Worm (Caenorhabditis elegans): Measurements from ENCODE around the gene Y44A6D.5.

The Y44A6D.5 gene

DNA sequence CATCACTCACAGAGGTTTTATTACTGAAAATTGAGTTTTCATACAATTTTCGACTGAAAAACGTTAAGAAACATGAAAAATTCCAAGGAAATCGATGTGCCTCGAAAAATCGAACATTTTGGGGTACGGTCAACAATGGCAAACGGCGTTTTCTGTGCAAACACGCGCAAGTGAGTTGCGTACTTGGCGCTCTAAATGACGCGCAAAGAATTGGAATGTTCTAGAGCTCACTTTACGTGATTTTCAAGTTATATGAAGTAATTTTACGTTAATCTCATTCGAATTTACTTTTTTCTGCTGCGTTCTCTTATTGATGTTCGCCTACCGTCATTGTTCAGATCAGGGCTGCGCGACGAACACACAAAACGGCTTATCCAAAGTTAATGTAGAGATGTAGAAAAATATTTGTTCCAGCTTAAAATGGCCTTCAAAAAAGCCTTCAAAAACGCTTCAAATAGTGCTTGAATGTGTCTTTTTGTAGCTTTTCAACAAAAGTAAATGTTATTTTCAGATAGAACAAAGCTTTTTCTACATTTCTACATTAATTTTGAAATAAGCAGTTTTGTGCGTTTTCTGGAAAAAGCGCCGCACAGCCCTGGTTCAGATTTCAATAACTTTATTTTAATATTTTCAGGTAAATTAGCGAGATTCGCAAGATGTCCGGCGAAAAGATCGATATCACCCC lies 42.9 kb upstream of the Y44A6D.5 start, which contains the start of the genes F31D4.2 and fkb-6:
TSS of gene F31D4.2 (minus strand) at position 23 of the 685 bp plus-strand sequence.
TSS of gene fkb-6 (plus strand) at position 635 of the 685 bp plus-strand sequence.
- no peak for TF ChIP-seq lin-39 (tag; optimal IDR thresholded peaks at IDR 0.05)
- TF ChIP-seq snpc-4 (tag; optimal IDR thresholded peaks at IDR 0.05), result peak; percentile 56
- TF ChIP-seq gmeb-1 (tag; optimal IDR thresholded peaks at IDR 0.05), result peak; percentile 69
- TF ChIP-seq ceh-82 (tag; optimal IDR thresholded peaks at IDR 0.05), result no peak
- peak; percentile 25 for TF ChIP-seq zag-1 (tag; optimal IDR thresholded peaks at IDR 0.05)
- TF ChIP-seq lsy-2 (tag; optimal IDR thresholded peaks at IDR 0.05), result peak; percentile 93 to 98
- TF ChIP-seq fos-1 (tag; optimal IDR thresholded peaks at IDR 0.05), result peak; percentile 41
- TF ChIP-seq C34F6.9 (tag; optimal IDR thresholded peaks at IDR 0.05), result peak; percentile 93
- no peak for TF ChIP-seq R02D3.7 (tag; optimal IDR thresholded peaks at IDR 0.05)
- peak; percentile 54 for TF ChIP-seq lin-11 (tag; optimal IDR thresholded peaks at IDR 0.05)
- TF ChIP-seq F13H6.1 (tag; optimal IDR thresholded peaks at IDR 0.05), result peak; percentile 64
- peak; percentile 83 for TF ChIP-seq nhr-129 (tag; optimal IDR thresholded peaks at IDR 0.05)
- TF ChIP-seq ztf-1 (GFP tag; conservative IDR thresholded peaks at IDR 0.05), result no peak
- TF ChIP-seq sem-4 (tag; optimal IDR thresholded peaks at IDR 0.05), result peak; percentile 1
- TF ChIP-seq ztf-4 (tag; optimal IDR thresholded peaks at IDR 0.05), result peak; percentile 62
- TF ChIP-seq blmp-1 (tag; optimal IDR thresholded peaks at IDR 0.05; ENCODE audit: insufficient read depth), result no peak
- no peak for TF ChIP-seq nhr-6 (tag; optimal IDR thresholded peaks at IDR 0.05)
- peak; percentile 77 for TF ChIP-seq crh-2 (tag; optimal IDR thresholded peaks at IDR 0.05)
- TF ChIP-seq mab-5 (tag; optimal IDR thresholded peaks at IDR 0.05), result peak; percentile 33
- TF ChIP-seq dmd-4 (tag; optimal IDR thresholded peaks at IDR 0.05), result no peak
- TF ChIP-seq ama-1 (optimal IDR thresholded peaks at IDR 0.05), result peak; percentile 81
- TF ChIP-seq sma-9 (GFP tag; optimal IDR thresholded peaks at IDR 0.05), result peak; percentile 58
- no peak for TF ChIP-seq sma-9 (tag; optimal IDR thresholded peaks at IDR 0.05)
- no peak for TF ChIP-seq nhr-237 (tag; optimal IDR thresholded peaks at IDR 0.05)
- peak; percentile 62 for TF ChIP-seq lin-13 (GFP tag; optimal IDR thresholded peaks at IDR 0.05)
- TF ChIP-seq unc-55 (GFP tag; optimal IDR thresholded peaks at IDR 0.05), result peak; percentile 92
- no peak for TF ChIP-seq aly-2 (tag; optimal IDR thresholded peaks at IDR 0.05)
- TF ChIP-seq nhr-12 (tag; optimal IDR thresholded peaks at IDR 0.05), result no peak
- TF ChIP-seq nhr-10 (tag; optimal IDR thresholded peaks at IDR 0.05), result no peak
- no peak for TF ChIP-seq unc-39 (tag; optimal IDR thresholded peaks at IDR 0.05)
- TF ChIP-seq egl-27 (tag; optimal IDR thresholded peaks at IDR 0.05), result peak; percentile 30
- TF ChIP-seq nhr-21 (tag; optimal IDR thresholded peaks at IDR 0.05), result peak; percentile 21
- peak; percentile 75 for TF ChIP-seq sma-3 (GFP tag; optimal IDR thresholded peaks at IDR 0.05)
- TF ChIP-seq nhr-25 (tag; optimal IDR thresholded peaks at IDR 0.05), result peak; percentile 22

DNA sequence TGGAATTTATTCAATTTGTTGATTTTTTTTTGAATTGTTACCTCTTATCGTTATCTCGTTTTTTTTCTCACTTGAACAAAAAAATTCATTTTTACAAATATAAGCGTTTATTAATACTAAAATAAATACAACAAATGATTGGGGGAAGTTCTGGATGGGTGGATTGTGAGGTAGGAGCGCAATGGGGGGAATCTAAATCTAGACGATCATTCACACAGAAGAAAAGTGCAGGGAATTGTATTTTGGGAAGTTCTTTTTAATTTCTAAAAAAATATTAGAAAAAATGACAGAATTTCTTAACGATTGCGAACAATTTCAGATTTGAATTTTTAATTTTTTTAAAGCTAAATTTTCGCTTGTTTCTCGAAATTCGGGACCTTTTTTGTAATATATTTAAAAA lies 38.7 kb upstream of the Y44A6D.5 start:
- TF ChIP-seq unc-55 (GFP tag; optimal IDR thresholded peaks at IDR 0.05) (no peak), fos-1 (tag; optimal IDR thresholded peaks at IDR 0.05) (no peak), elt-3 (tag; optimal IDR thresholded peaks at IDR 0.05) (no peak), F13H6.1 (tag; optimal IDR thresholded peaks at IDR 0.05) (no peak)

DNA sequence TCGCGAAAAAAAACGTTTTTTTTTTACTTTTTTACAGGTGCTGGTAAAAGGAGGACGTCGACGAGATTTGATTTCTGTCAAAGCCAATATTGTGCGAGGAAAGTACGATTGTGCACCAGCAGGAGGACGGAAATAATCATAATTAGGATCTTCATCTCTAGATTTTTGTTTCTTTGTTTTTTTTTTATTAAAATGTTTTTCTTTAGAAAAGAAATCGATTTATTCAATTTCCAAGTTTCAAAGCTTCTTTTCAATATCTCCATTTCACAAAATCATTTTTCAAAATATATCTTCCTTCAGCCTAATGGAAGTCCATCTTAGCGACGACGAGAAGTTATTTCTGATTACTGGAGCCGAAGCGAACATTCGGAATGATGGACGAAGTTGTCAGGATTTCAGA lies 35.8 kb upstream of the Y44A6D.5 start, which contains the start of gene exos-7:
TSS of gene exos-7 (plus strand) at position 301 of the 400 bp plus-strand sequence.
- no peak for TF ChIP-seq mab-5 (tag; optimal IDR thresholded peaks at IDR 0.05)
- no peak for TF ChIP-seq lin-11 (tag; optimal IDR thresholded peaks at IDR 0.05)
- no peak for TF ChIP-seq nhr-25 (tag; optimal IDR thresholded peaks at IDR 0.05)
- TF ChIP-seq mbf-1 (tag; optimal IDR thresholded peaks at IDR 0.05), result no peak
- TF ChIP-seq C34F6.9 (tag; optimal IDR thresholded peaks at IDR 0.05), result no peak
- no peak for TF ChIP-seq lsy-2 (tag; optimal IDR thresholded peaks at IDR 0.05)
- TF ChIP-seq alr-1 (tag; optimal IDR thresholded peaks at IDR 0.05), result no peak

DNA sequence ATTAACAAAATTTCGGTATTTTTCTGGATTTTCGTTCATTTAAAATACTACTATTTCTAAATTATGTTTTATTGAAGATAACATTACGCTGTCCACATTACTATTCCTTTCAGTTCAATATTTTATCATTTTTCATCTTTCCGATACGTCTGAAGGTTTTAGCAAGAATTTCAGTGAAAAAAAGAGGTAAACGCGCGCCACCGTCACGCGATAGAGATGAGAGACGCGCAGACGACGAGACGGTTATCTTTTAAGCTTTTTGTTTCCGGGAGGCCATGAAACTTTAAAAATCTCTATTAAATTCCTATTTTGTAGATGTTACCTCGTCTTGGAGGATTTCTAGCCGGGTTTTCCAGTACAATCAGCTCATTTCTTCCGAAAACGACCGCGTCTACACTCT lies 35.0 kb upstream of the Y44A6D.5 start, which contains the start of gene mrps-12:
TSS of gene mrps-12 (plus strand) at position 316 of the 400 bp plus-strand sequence.
- no peak for TF ChIP-seq elt-1 (tag; optimal IDR thresholded peaks at IDR 0.05)
- peak; percentile 8 for TF ChIP-seq unc-55 (GFP tag; optimal IDR thresholded peaks at IDR 0.05)
- no peak for TF ChIP-seq gmeb-1 (tag; optimal IDR thresholded peaks at IDR 0.05)
- peak in 1 of 2 experiments; percentile 42 for TF ChIP-seq lsy-2 (tag; optimal IDR thresholded peaks at IDR 0.05)
- TF ChIP-seq blmp-1 (tag; optimal IDR thresholded peaks at IDR 0.05; ENCODE audit: insufficient read depth), result no peak
- TF ChIP-seq F13H6.1 (tag; optimal IDR thresholded peaks at IDR 0.05), result no peak
- peak; percentile 54 for TF ChIP-seq C34F6.9 (tag; optimal IDR thresholded peaks at IDR 0.05)
- no peak for TF ChIP-seq egl-27 (tag; optimal IDR thresholded peaks at IDR 0.05)
- peak; percentile 4 for TF ChIP-seq nhr-25 (tag; optimal IDR thresholded peaks at IDR 0.05)
- no peak for TF ChIP-seq sma-9 (GFP tag; optimal IDR thresholded peaks at IDR 0.05)
- TF ChIP-seq sma-9 (tag; optimal IDR thresholded peaks at IDR 0.05), result no peak
- no peak for TF ChIP-seq nhr-6 (tag; optimal IDR thresholded peaks at IDR 0.05)
